Worm (Caenorhabditis elegans): ENCODE results near the gene Y69A2AR.1.

- TF ChIP-seq ztf-11 (tag; optimal IDR thresholded peaks at IDR 0.05) (no peak), ceh-28 (tag; optimal IDR thresholded peaks at IDR 0.05) (no peak), ces-1 (GFP tag; optimal IDR thresholded peaks at IDR 0.05) (no peak), nhr-76 (tag; optimal IDR thresholded peaks at IDR 0.05) (no peak), mep-1 (tag; optimal IDR thresholded peaks at IDR 0.05) (no peak), set-16 (GFP tag; IDR thresholded peaks at IDR 0.05) (peak; percentile 97), unc-39 (tag; optimal IDR thresholded peaks at IDR 0.05) (no peak), lsy-2 (tag; optimal IDR thresholded peaks at IDR 0.05) (no peak), ceh-62 (tag; optimal IDR thresholded peaks at IDR 0.05) (no peak)
Observed at ce11 chrIV:2688716-2689307, 22.0 kb downstream of the Y69A2AR.1 start, which contains the start of gene egrh-3.

All from whole organism, L4 larva.